Fruit fly (Drosophila melanogaster) whole organism, embryonic: ENCODE data around the gene tmod.
A peak's percentile ranks its signal among the peaks of the same experiment; 100 is the strongest.

Experiments used
- Blimp-1 ChIP-seq: fragments of 200-800 bp; sonication (Bioruptor generic); optimal IDR thresholded peaks from 3 replicates; lab custom pipeline; 2018; ENCODE audit warnings: missing biosample characterization, missing genetic modification characterization, mild to moderate bottlenecking, moderate library complexity, missing genetic modification reagents
- CG10147 ChIP-seq: fragments of 200-800 bp; sonication (Bioruptor generic); optimal IDR thresholded peaks from 2 replicates; lab custom pipeline; 2019; ENCODE audit warnings: missing biosample characterization, mild to moderate bottlenecking, missing genetic modification characterization, moderate library complexity
- CG11560 ChIP-seq: fragments of 200-800 bp; sonication (Bioruptor generic); IDR thresholded peaks from 3 replicates; pipeline ENCODE4 v1.3.6; 2022; ENCODE audit warnings: missing biosample characterization, missing genetic modification characterization
- CG15011 ChIP-seq: fragments of 200-800 bp; sonication (Bioruptor generic); optimal IDR thresholded peaks from 3 replicates; lab custom pipeline; 2018; ENCODE audit warnings: missing biosample characterization, mild to moderate bottlenecking, missing genetic modification characterization
- CG1603 ChIP-seq: fragments of 200-800 bp; sonication (Bioruptor generic); optimal IDR thresholded peaks from 2 replicates; lab custom pipeline; 2019; ENCODE audit warnings: missing biosample characterization, mild to moderate bottlenecking, missing genetic modification characterization, moderate library complexity
- CG16779 ChIP-seq: fragments of 200-800 bp; sonication (Bioruptor generic); IDR thresholded peaks from 2 replicates; pipeline ENCODE4 v1.3.6; 2022; ENCODE audit warnings: missing biosample characterization, missing genetic modification characterization
- CG1792 ChIP-seq: fragments of 200-800 bp; sonication (Bioruptor generic); optimal IDR thresholded peaks from 2 replicates; lab custom pipeline; 2016; ENCODE audit warnings: missing biosample characterization, missing genetic modification characterization
- CG2116 ChIP-seq: fragments of 200-800 bp; sonication (Bioruptor generic); optimal IDR thresholded peaks from 3 replicates; lab custom pipeline; 2018; ENCODE audit warnings: missing biosample characterization, mild to moderate bottlenecking, missing genetic modification characterization
- CG2712 ChIP-seq: fragments of 200-800 bp; optimal IDR thresholded peaks from 3 replicates; lab custom pipeline; 2019; ENCODE audit warnings: missing biosample characterization, mild to moderate bottlenecking, missing genetic modification characterization, moderate library complexity
- CG30020 ChIP-seq: fragments of 200-800 bp; optimal IDR thresholded peaks from 2 replicates; lab custom pipeline; 2019; ENCODE audit warnings: missing biosample characterization, mild to moderate bottlenecking, missing genetic modification characterization, moderate library complexity
- CG31441 ChIP-seq: fragments of 200-800 bp; sonication (Bioruptor generic); IDR thresholded peaks from 2 replicates; pipeline ENCODE4 v1.3.6; 2022; ENCODE audit warnings: missing biosample characterization, missing genetic modification characterization
- CG32767 ChIP-seq: fragments of 200-800 bp; sonication (Bioruptor generic); IDR thresholded peaks from 2 replicates; pipeline ENCODE4 v1.3.6; 2022; ENCODE audit warnings: missing biosample characterization, missing genetic modification characterization
- CG4360 ChIP-seq: fragments of 200-800 bp; sonication (Bioruptor generic); IDR thresholded peaks from 2 replicates; pipeline ENCODE4 v1.3.6; 2022; ENCODE audit warnings: missing biosample characterization, missing genetic modification characterization
- CG4820 ChIP-seq: fragments of 200-800 bp; sonication (Bioruptor generic); optimal IDR thresholded peaks from 3 replicates; lab custom pipeline; 2016; ENCODE audit warnings: missing biosample characterization, missing genetic modification characterization
- CG6175 ChIP-seq: fragments of 200-800 bp; sonication (Bioruptor generic); IDR thresholded peaks from 3 replicates; pipeline ENCODE4 v1.3.6; 2022; ENCODE audit warnings: missing biosample characterization, missing genetic modification characterization
- CG7271 ChIP-seq: fragments of 200-800 bp; sonication (Bioruptor generic); optimal IDR thresholded peaks from 2 replicates; lab custom pipeline; 2018; ENCODE audit warnings: missing biosample characterization, mild to moderate bottlenecking, missing genetic modification characterization, moderate library complexity
- CG7786 ChIP-seq: fragments of 200-800 bp; sonication (Bioruptor generic); optimal IDR thresholded peaks from 2 replicates; lab custom pipeline; 2016; ENCODE audit warnings: missing biosample characterization, missing genetic modification characterization
- CG8944 ChIP-seq: fragments of 200-800 bp; sonication (Bioruptor generic); optimal IDR thresholded peaks from 3 replicates; lab custom pipeline; 2016; ENCODE audit warnings: missing biosample characterization, missing genetic modification characterization
- Chrac-16 ChIP-seq: fragments of 200-800 bp; sonication (Bioruptor generic); optimal IDR thresholded peaks from 3 replicates; lab custom pipeline; 2016; ENCODE audit warnings: missing biosample characterization, missing genetic modification characterization
- Dip2 ChIP-seq: fragments of 200-800 bp; sonication (Bioruptor generic); IDR thresholded peaks from 2 replicates; pipeline ENCODE4 v1.3.6; 2022; ENCODE audit warnings: missing biosample characterization, missing genetic modification characterization
- Dll ChIP-seq: fragments of 200-800 bp; sonication (Bioruptor generic); IDR thresholded peaks from 4 replicates; pipeline ENCODE4 v1.3.6; 2022; ENCODE audit warnings: missing biosample characterization, missing genetic modification characterization; ENCODE audit not compliant: partially characterized antibody
- Doc2 ChIP-seq: fragments of 200-800 bp; sonication (Bioruptor generic); IDR thresholded peaks from 2 replicates; pipeline ENCODE4 v1.3.6; 2022; ENCODE audit warnings: missing biosample characterization, missing genetic modification characterization
- Drgx ChIP-seq: fragments of 200-800 bp; sonication (Bioruptor generic); IDR thresholded peaks from 2 replicates; pipeline ENCODE4 v1.3.6; 2022; ENCODE audit warnings: missing biosample characterization, missing genetic modification characterization
- E2f2 ChIP-seq: fragments of 200-800 bp; sonication (Bioruptor generic); IDR thresholded peaks from 2 replicates; pipeline ENCODE4 v1.3.6; 2022; ENCODE audit warnings: missing biosample characterization, missing genetic modification characterization
- H2.0 ChIP-seq: fragments of 200-800 bp; sonication (Bioruptor generic); IDR thresholded peaks from 2 replicates; pipeline ENCODE4 v1.3.6; 2022; ENCODE audit warnings: missing biosample characterization, missing genetic modification characterization
- Hr39 ChIP-seq: fragments of >200 bp; optimal IDR thresholded peaks from 2 replicates; lab custom pipeline; 2017
- Jarid2 ChIP-seq: fragments of 200-800 bp; sonication (Bioruptor generic); optimal IDR thresholded peaks from 3 replicates; lab custom pipeline; 2017; ENCODE audit warnings: mild to moderate bottlenecking, missing biosample characterization, missing genetic modification reagents, missing genetic modification characterization
- Lpt ChIP-seq: fragments of >200 bp; optimal IDR thresholded peaks from 2 replicates; lab custom pipeline; 2018; ENCODE audit warnings: missing biosample characterization, missing genetic modification characterization
- Med ChIP-seq: fragments of 200-800 bp; sonication (Bioruptor generic); peaks from one replicate; lab custom pipeline; 2016; ENCODE audit warnings: missing biosample characterization, missing genetic modification characterization, mild to moderate bottlenecking, inconsistent platforms, moderate library complexity
- NfI ChIP-seq: fragments of 200-800 bp; sonication (Bioruptor generic); optimal IDR thresholded peaks from 3 replicates; lab custom pipeline; 2018; ENCODE audit warnings: missing biosample characterization, mild to moderate bottlenecking, missing genetic modification characterization, moderate library complexity
- Pdp1 ChIP-seq, 2 experiments: fragments of 200-800 bp; sonication (Bioruptor generic); optimal IDR thresholded peaks; 3 replicates each; lab custom pipeline; 2016; ENCODE audit warnings: missing biosample characterization in 2 of 2, missing genetic modification characterization in 2 of 2, mild to moderate bottlenecking in 1 of 2, moderate library complexity in 1 of 2
- Rfx ChIP-seq: fragments of 200-800 bp; sonication (Bioruptor generic); IDR thresholded peaks from 2 replicates; pipeline ENCODE4 v1.3.6; 2022; ENCODE audit warnings: missing biosample characterization, missing genetic modification characterization
- Usf ChIP-seq: fragments of 200-800 bp; sonication (Bioruptor generic); optimal IDR thresholded peaks from 2 replicates; lab custom pipeline; 2017; ENCODE audit warnings: missing genotype, missing biosample characterization, missing genetic modification characterization
- bab2 ChIP-seq: fragments of 200-800 bp; sonication (Bioruptor generic); optimal IDR thresholded peaks from 2 replicates; lab custom pipeline; 2016; ENCODE audit warnings: missing biosample characterization, missing genetic modification characterization
- bsh ChIP-seq, 2 experiments: fragments of 200-800 bp; sonication (Bioruptor generic); optimal IDR thresholded peaks; 2 replicates each; lab custom pipeline; 2017 to 2018; ENCODE audit warnings: mild to moderate bottlenecking in 2 of 2, missing biosample characterization in 2 of 2, missing genetic modification characterization in 2 of 2, moderate library complexity in 1 of 2
- chinmo ChIP-seq: fragments of 200-800 bp; sonication (Bioruptor generic); IDR thresholded peaks from 4 replicates; pipeline ENCODE4 v1.3.6; 2022; ENCODE audit warnings: missing biosample characterization, missing genetic modification characterization; ENCODE audit not compliant: partially characterized antibody
- chn ChIP-seq: fragments of 200-800 bp; sonication (Bioruptor generic); optimal IDR thresholded peaks from 2 replicates; lab custom pipeline; 2016; ENCODE audit warnings: missing biosample characterization, missing genetic modification characterization
- ind ChIP-seq: fragments of 200-800 bp; sonication (Bioruptor generic); optimal IDR thresholded peaks from 3 replicates; lab custom pipeline; 2016; ENCODE audit warnings: missing biosample characterization, missing genetic modification characterization
- maf-S ChIP-seq: fragments of 200-800 bp; sonication (Bioruptor generic); optimal IDR thresholded peaks from 2 replicates; lab custom pipeline; 2016; ENCODE audit warnings: missing biosample characterization, missing genetic modification characterization
- peb ChIP-seq: fragments of 200-800 bp; sonication (Bioruptor generic); IDR thresholded peaks from 2 replicates; pipeline ENCODE4 v1.3.6; 2022; ENCODE audit warnings: missing biosample characterization, missing genetic modification characterization
- prd ChIP-seq, 3 experiments: fragments of >200 bp in 2 of 3; fragments of 200-800 bp in 1 of 3; sonication (Bioruptor generic) in 1 of 3; optimal IDR thresholded peaks in 2 of 3; IDR thresholded peaks in 1 of 3; 2 replicates in 2 of 3; 3 replicates in 1 of 3; pipeline versions ENCODE4 v1.3.6 to Lab custom; 2017 to 2022; ENCODE audit warnings: missing biosample characterization in 1 of 3, missing genetic modification characterization in 1 of 3
- ro ChIP-seq: fragments of 200-800 bp; sonication (Bioruptor generic); IDR thresholded peaks from 2 replicates; pipeline ENCODE4 v1.3.6; 2022; ENCODE audit warnings: missing biosample characterization, missing genetic modification characterization
- salm ChIP-seq: fragments of 200-800 bp; sonication (Bioruptor generic); optimal IDR thresholded peaks from 2 replicates; lab custom pipeline; 2018; ENCODE audit warnings: missing biosample characterization, mild to moderate bottlenecking, missing genetic modification characterization
- shn ChIP-seq: fragments of 200-800 bp; sonication (Bioruptor generic); optimal IDR thresholded peaks from 3 replicates; lab custom pipeline; 2016; ENCODE audit warnings: missing biosample characterization, missing genetic modification characterization
- sima ChIP-seq: fragments of 200-800 bp; sonication (Bioruptor generic); optimal IDR thresholded peaks from 2 replicates; lab custom pipeline; 2016; ENCODE audit warnings: missing biosample characterization, missing genetic modification characterization
- tio ChIP-seq: fragments of 200-800 bp; sonication (Bioruptor generic); optimal IDR thresholded peaks from 2 replicates; lab custom pipeline; 2017; ENCODE audit warnings: missing biosample characterization, missing genetic modification characterization, inconsistent platforms
- vvl ChIP-seq: fragments of 200-800 bp; sonication (Bioruptor generic); IDR thresholded peaks from 2 replicates; pipeline ENCODE4 v1.3.6; 2022; ENCODE audit warnings: missing biosample characterization, missing genetic modification characterization

tmod gene

dm6 chr3R:30566181-30566902, 33.9 kb downstream of the tmod start (continued):
- TF ChIP-seq CG31441 (GFP tag; lab: Robert Waterston, UW) (no peak), Pdp1 (GFP tag; optimal IDR thresholded peaks at IDR 0.05; lab: Kevin White, UChicago) (peak in 1 of 2 experiments; percentile 32), Blimp-1 (peak; percentile 63), Lpt (GFP tag; lab: Kevin White, UChicago) (no peak), Dll (GFP tag; lab: Robert Waterston, UW) (no peak), vvl (GFP tag; lab: Robert Waterston, UW) (peak; percentile 33; the same call in 1 of the 2 replicates), tio (GFP tag; lab: Kevin White, UChicago) (no peak), CG7271 (tag; lab: Kevin White, UChicago) (no peak), Chrac-16 (GFP tag; lab: Kevin White, UChicago) (no peak), NfI (GFP tag; lab: Kevin White, UChicago) (no peak)
- TF ChIP-seq, all 482 proteins: peak for 5

- TF ChIP-seq chinmo (GFP tag; lab: Robert Waterston, UW) (no peak), CG1603 (peak; percentile 21), salm (tag; lab: Kevin White, UChicago) (no peak), shn (GFP tag; lab: Kevin White, UChicago) (no peak), E2f2 (no peak), CG4360 (GFP tag; lab: Robert Waterston, UW) (no peak), CG15011 (no peak), CG2712 (tag; lab: Kevin White, UChicago) (no peak), CG2116 (GFP tag; lab: Kevin White, UChicago) (no peak), Dip2 (no peak), bsh (GFP tag; optimal IDR thresholded peaks at IDR 0.05; lab: Kevin White, UChicago) (peak; percentile 0 to 19), CG6175 (GFP tag; lab: Robert Waterston, UW) (no peak), Drgx (GFP tag; lab: Robert Waterston, UW) (peak; percentile 71), ro (GFP tag; lab: Robert Waterston, UW) (no peak), Med (GFP tag; lab: Kevin White, UChicago) (peak; percentile 16), prd (optimal IDR thresholded peaks at IDR 0.05; lab: Kevin White, UChicago) (no peak), prd (GFP tag; IDR thresholded peaks at IDR 0.05; lab: Robert Waterston, UW) (peak; percentile 37; the same call in 1 of the 3 replicates)
Measured at dm6 chr3R:30567215-30567614, 34.8 kb downstream of the tmod start.

- TF ChIP-seq CG30020 (tag; lab: Kevin White, UChicago), result no peak
- peak; percentile 73 for TF ChIP-seq H2.0 (GFP tag; lab: Robert Waterston, UW)
- TF ChIP-seq peb, result 0 out of 2 replicates have a peak, but pooled peaks have one; percentile 30
- peak; percentile 75 for TF ChIP-seq CG4820 (GFP tag; lab: Kevin White, UChicago)
- peak; percentile 72 for TF ChIP-seq CG8944 (GFP tag; lab: Kevin White, UChicago)
- TF ChIP-seq CG32767, result peak; percentile 76
- TF ChIP-seq CG16779 (GFP tag; lab: Robert Waterston, UW), result no peak
- peak; percentile 28 for TF ChIP-seq maf-S (GFP tag; lab: Kevin White, UChicago)
- no peak for TF ChIP-seq sima
- TF ChIP-seq Doc2 (GFP tag; lab: Robert Waterston, UW), result no peak
- no peak for TF ChIP-seq Dll (GFP tag; lab: Robert Waterston, UW)
- TF ChIP-seq ind (GFP tag; lab: Kevin White, UChicago), result peak; percentile 74
- TF ChIP-seq CG7786 (GFP tag; lab: Kevin White, UChicago), result peak; percentile 39
- TF ChIP-seq Rfx (GFP tag; lab: Robert Waterston, UW), result peak; percentile 54
- peak; percentile 47 for TF ChIP-seq CG1792
- no peak; the same call in 2 of the 3 replicates for TF ChIP-seq CG11560 (tag; lab: Robert Waterston, UW)
- no peak for TF ChIP-seq Jarid2 (GFP tag; lab: Kevin White, UChicago)
- TF ChIP-seq CG10147 (GFP tag; lab: Kevin White, UChicago), result peak; percentile 65
- no peak for TF ChIP-seq Hr39
- peak; percentile 57 for TF ChIP-seq bab2 (GFP tag; lab: Kevin White, UChicago)
- peak; percentile 66 for TF ChIP-seq chn (GFP tag; lab: Kevin White, UChicago)
- peak; percentile 36; the same call in 1 of the 4 replicates for TF ChIP-seq chinmo (GFP tag; lab: Robert Waterston, UW)
- TF ChIP-seq Usf (GFP tag; lab: Kevin White, UChicago), result no peak
Measured at dm6 chr3R:30570554-30571141, 38.2 kb downstream of the tmod start.
